Fruit fly (Drosophila melanogaster): ENCODE results near the gene vret.
A peak's percentile ranks its signal among the peaks of the same experiment; 100 is the strongest.

vret gene

dm6 chr3R:22724149-22724973, 21.0 kb downstream of the vret start, which contains the start of gene Irp-1A (continued):
- TF ChIP-seq PHDP (tag; optimal IDR thresholded peaks at IDR 0.05), result peak; percentile 90
- TF ChIP-seq pzg (GFP tag; optimal IDR thresholded peaks at IDR 0.05), result peak; percentile 59
- TF ChIP-seq Deaf1 (tag; optimal IDR thresholded peaks at IDR 0.05), result peak; percentile 57
- TF ChIP-seq odd (GFP tag; optimal IDR thresholded peaks at IDR 0.05), result peak; percentile 47
- no peak for TF ChIP-seq pfk (GFP tag; optimal IDR thresholded peaks at IDR 0.05)
- TF ChIP-seq CG8281 (tag; optimal IDR thresholded peaks at IDR 0.05), result no peak
- TF ChIP-seq CG18476 (GFP tag; optimal IDR thresholded peaks at IDR 0.05), result peak; percentile 18
- no peak for TF ChIP-seq HLHmδ (GFP tag; optimal IDR thresholded peaks at IDR 0.05)
- TF ChIP-seq CG17361 (GFP tag; IDR thresholded peaks at IDR 0.05), result peak; percentile 87
- peak; percentile 33 for TF ChIP-seq CG5180 (GFP tag; optimal IDR thresholded peaks at IDR 0.05)
- no peak for TF ChIP-seq Atf3 (GFP tag; optimal IDR thresholded peaks at IDR 0.05)
- TF ChIP-seq CG10462 (GFP tag; optimal IDR thresholded peaks at IDR 0.05), result peak; percentile 31
- peak; percentile 58 for TF ChIP-seq onecut (GFP tag; IDR thresholded peaks at IDR 0.05)
- peak; percentile 41; the same call in 1 of the 4 replicates for TF ChIP-seq Gug (GFP tag; IDR thresholded peaks at IDR 0.05)
- peak; percentile 68 for TF ChIP-seq CG9437 (GFP tag; optimal IDR thresholded peaks at IDR 0.05)
- peak; percentile 73 for TF ChIP-seq lilli (GFP tag; optimal IDR thresholded peaks at IDR 0.05)
- no peak for TF ChIP-seq yki (optimal IDR thresholded peaks at IDR 0.05)
- peak; percentile 79 for TF ChIP-seq CG6791 (GFP tag; IDR thresholded peaks at IDR 0.05; ENCODE audit: partially characterized antibody)
- TF ChIP-seq crc (GFP tag; optimal IDR thresholded peaks at IDR 0.05), result no peak
- TF ChIP-seq CG1233 (GFP tag; optimal IDR thresholded peaks at IDR 0.05), result peak; percentile 41
- peak; percentile 76; the same call in 2 of the 3 replicates for TF ChIP-seq Dbx (GFP tag; IDR thresholded peaks at IDR 0.05)
- peak; percentile 66 for TF ChIP-seq Ssrp (tag; optimal IDR thresholded peaks at IDR 0.05)
- no peak for TF ChIP-seq ab (GFP tag; optimal IDR thresholded peaks at IDR 0.05)
- peak; percentile 62 for TF ChIP-seq Spps (tag; optimal IDR thresholded peaks at IDR 0.05)
- TF ChIP-seq bab2 (GFP tag; optimal IDR thresholded peaks at IDR 0.05), result peak; percentile 3
- peak; percentile 74 for TF ChIP-seq CG4424 (GFP tag; optimal IDR thresholded peaks at IDR 0.05)
- peak; percentile 23 for TF ChIP-seq vfl (GFP tag; optimal IDR thresholded peaks at IDR 0.05)
- TF ChIP-seq trem (tag; optimal IDR thresholded peaks at IDR 0.05), result peak; percentile 80
- TF ChIP-seq E2f1 (GFP tag; IDR thresholded peaks at IDR 0.05), result peak; percentile 84
- no peak for TF ChIP-seq br (optimal IDR thresholded peaks at IDR 0.05)
- peak; percentile 43; the same call in 1 of the 2 replicates for TF ChIP-seq al (GFP tag; IDR thresholded peaks at IDR 0.05)
- peak; percentile 22; the same call in 1 of the 2 replicates for TF ChIP-seq CG42726 (GFP tag; IDR thresholded peaks at IDR 0.05; ENCODE audit: partially characterized antibody)
- TF ChIP-seq Dref (GFP tag; IDR thresholded peaks at IDR 0.05), result peak; percentile 81
- TF ChIP-seq ATbp (GFP tag; optimal IDR thresholded peaks at IDR 0.05), result peak; percentile 21
- TF ChIP-seq en (GFP tag; optimal IDR thresholded peaks at IDR 0.05), result no peak
- no peak for TF ChIP-seq Side (GFP tag; optimal IDR thresholded peaks at IDR 0.05)
- TF ChIP-seq Scr (GFP tag; IDR thresholded peaks at IDR 0.05; ENCODE audit: partially characterized antibody), result peak; percentile 90
- TF ChIP-seq Xrp1 (GFP tag; IDR thresholded peaks at IDR 0.05), result peak; percentile 76
- peak; percentile 7 for TF ChIP-seq CG34376 (GFP tag; optimal IDR thresholded peaks at IDR 0.05)
- TF ChIP-seq Dad (GFP tag; optimal IDR thresholded peaks at IDR 0.05), result no peak
- peak; percentile 64 for TF ChIP-seq CG14441 (GFP tag; IDR thresholded peaks at IDR 0.05)
- peak; percentile 54 for TF ChIP-seq CrebB (tag; optimal IDR thresholded peaks at IDR 0.05)
- peak; percentile 62 for TF ChIP-seq NfI (GFP tag; optimal IDR thresholded peaks at IDR 0.05)
- TF ChIP-seq vvl (GFP tag; IDR thresholded peaks at IDR 0.05), result peak; percentile 90
- no peak for TF ChIP-seq trh (GFP tag; optimal IDR thresholded peaks at IDR 0.05)
- TF ChIP-seq CHES-1-like (GFP tag; optimal IDR thresholded peaks at IDR 0.05), result peak; percentile 58
- peak; percentile 42 for TF ChIP-seq ssp (GFP tag; IDR thresholded peaks at IDR 0.05)
- TF ChIP-seq CG10431 (GFP tag; optimal IDR thresholded peaks at IDR 0.05), result peak; percentile 7
- TF ChIP-seq MTF-1 (GFP tag; optimal IDR thresholded peaks at IDR 0.05; ENCODE audit: borderline replicate concordance), result no peak

All from whole organism, embryonic.